Fruit fly (Drosophila melanogaster) whole organism, pupa: ENCODE measurements around the gene Prps.

ENCODE experiments used
- CG15710 ChIP-seq: fragments of 200-800 bp; sonication (Bioruptor generic); optimal IDR thresholded peaks from 2 replicates; lab custom pipeline; 2018; ENCODE audit warnings: missing biosample characterization, mild to moderate bottlenecking, missing genetic modification characterization, moderate library complexity
- CG8301 ChIP-seq: fragments of 200-800 bp; sonication (Bioruptor generic); optimal IDR thresholded peaks from 2 replicates; lab custom pipeline; 2018; ENCODE audit warnings: missing biosample characterization, mild to moderate bottlenecking, missing genetic modification characterization
- Ets98B ChIP-seq: fragments of 200-800 bp; sonication (Bioruptor generic); IDR thresholded peaks from 2 replicates; pipeline ENCODE4 v1.3.6; 2022; ENCODE audit warnings: missing biosample characterization, missing genetic modification characterization

DNA sequence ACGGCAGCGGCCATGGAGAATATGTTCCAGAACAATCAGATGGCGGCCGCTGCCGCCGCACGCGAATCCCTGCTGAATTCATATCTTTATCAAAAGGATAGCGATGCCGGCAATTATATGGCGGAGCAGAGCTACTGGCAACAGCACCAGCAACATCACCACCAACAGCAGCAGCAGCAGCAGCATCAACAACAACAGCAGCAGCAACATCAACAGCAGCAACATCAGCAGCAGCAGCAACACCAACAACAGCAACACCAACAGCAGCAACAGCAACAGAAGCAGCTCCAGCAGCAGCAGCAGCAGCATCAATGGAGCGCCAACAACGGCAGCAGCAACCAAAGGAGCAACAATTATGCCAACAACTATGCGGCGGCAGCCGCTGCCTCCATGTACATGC, 12.3 kb upstream of the Prps start:
- TF ChIP-seq Ets98B (GFP tag; lab: Robert Waterston, UW), result no peak
- TF ChIP-seq CG8301 (tag; lab: Kevin White, UChicago), result no peak
- no peak for TF ChIP-seq CG15710
